Worm (Caenorhabditis elegans) whole organism, L4 larva: ENCODE data around the gene T11B7.1.
A peak's percentile ranks its signal among the peaks of the same experiment; 100 is the strongest.

Experiments used
- F49E8.2 ChIP-seq: sonication (generic microtip); optimal IDR thresholded peaks from 2 replicates; lab custom pipeline; 2016; ENCODE audit warnings: missing compliant biosample characterization, mild to moderate bottlenecking, missing genetic modification characterization, borderline replicate concordance
- T20F7.1 ChIP-seq: fragments of 200-800 bp; sonication (Bioruptor generic); optimal IDR thresholded peaks from 2 replicates; lab custom pipeline; 2018; ENCODE audit warnings: mild to moderate bottlenecking, missing genetic modification characterization, missing compliant biosample characterization
- cey-2 ChIP-seq: sonication (generic microtip); optimal IDR thresholded peaks from 3 replicates; lab custom pipeline; 2017; ENCODE audit warnings: missing genetic modification characterization, mild to moderate bottlenecking, missing compliant biosample characterization, antibody characterized with exemption, borderline replicate concordance; ENCODE audit not compliant: insufficient read depth
- ctbp-1 ChIP-seq: fragments of 200-800 bp; sonication (Bioruptor generic); IDR thresholded peaks from 2 replicates; pipeline ENCODE4 v1.3.6; 2022; ENCODE audit warnings: missing genetic modification reagents, missing genetic modification characterization, missing compliant biosample characterization
- dve-1 ChIP-seq: sonication (generic microtip); optimal IDR thresholded peaks from 2 replicates; lab custom pipeline; 2017; ENCODE audit warnings: antibody characterized with exemption, mild to moderate bottlenecking, missing genetic modification characterization, missing compliant biosample characterization; ENCODE audit not compliant: insufficient read depth
- hif-1 ChIP-seq, 2 experiments: sonication (generic microtip); optimal IDR thresholded peaks; 2 replicates each; lab custom pipeline; 2016 to 2017; ENCODE audit warnings: missing compliant biosample characterization in 2 of 2, missing genetic modification characterization in 2 of 2, missing genetic modification reagents in 2 of 2, missing genotype in 2 of 2, mild to moderate bottlenecking in 1 of 2
- lin-29 ChIP-seq: fragments of 200-800 bp; sonication (Bioruptor generic); IDR thresholded peaks from 2 replicates; pipeline ENCODE4 v1.3.6; 2022; ENCODE audit warnings: missing genetic modification reagents, missing genetic modification characterization, missing compliant biosample characterization
- lin-38 ChIP-seq: fragments of 200-800 bp; sonication (Bioruptor generic); IDR thresholded peaks from 2 replicates; pipeline ENCODE4 v1.3.6; 2022; ENCODE audit warnings: missing genetic modification reagents, missing genetic modification characterization, missing compliant biosample characterization
- madf-5 ChIP-seq, 2 experiments: fragments of 200-800 bp; sonication (Bioruptor generic); IDR thresholded peaks; 2 replicates each; pipeline ENCODE4 v1.3.6; 2022; ENCODE audit warnings: missing compliant biosample characterization in 2 of 2, missing genetic modification characterization in 2 of 2
- mxl-2 ChIP-seq: fragments of 200-800 bp; sonication (Bioruptor generic); conservative IDR thresholded peaks from 2 replicates; pipeline ENCODE4 v1.3.6; 2022; ENCODE audit warnings: missing genetic modification reagents, missing genetic modification characterization, missing compliant biosample characterization
- nhr-10 ChIP-seq: fragments of 150-350 bp; optimal IDR thresholded peaks from 2 replicates; lab custom pipeline; 2014; ENCODE audit warnings: missing biosample characterization, missing genetic modification characterization
- nhr-28 ChIP-seq: fragments of 150-350 bp; optimal IDR thresholded peaks from 2 replicates; lab custom pipeline; 2014; ENCODE audit warnings: missing biosample characterization, missing genetic modification characterization
- nhr-76 ChIP-seq: fragments of 150-350 bp; optimal IDR thresholded peaks from 2 replicates; lab custom pipeline; 2014; ENCODE audit warnings: missing biosample characterization, missing genetic modification characterization
- pha-4 ChIP-seq, 2 experiments: fragments of 150-350 bp in 1 of 2; fragments of 200-800 bp in 1 of 2; sonication (Bioruptor generic) in 1 of 2; IDR thresholded peaks in 1 of 2; optimal IDR thresholded peaks in 1 of 2; 2 replicates each; pipeline versions ENCODE4 v1.3.6 to Lab custom; 2014 to 2022; ENCODE audit warnings: missing genetic modification characterization in 2 of 2, missing genetic modification reagents in 2 of 2, missing biosample characterization in 1 of 2, missing compliant biosample characterization in 1 of 2
- php-3 ChIP-seq: fragments of 200-800 bp; sonication (Bioruptor generic); IDR thresholded peaks from 2 replicates; pipeline ENCODE4 v1.3.6; 2022; ENCODE audit warnings: missing genetic modification reagents, missing genetic modification characterization, missing compliant biosample characterization
- snpc-4 ChIP-seq: fragments of 150-350 bp; optimal IDR thresholded peaks from 2 replicates; lab custom pipeline; 2014; ENCODE audit warnings: missing biosample characterization, missing genetic modification characterization
- spr-1 ChIP-seq: sonication (generic microtip); optimal IDR thresholded peaks from 2 replicates; lab custom pipeline; 2016; ENCODE audit warnings: mild to moderate bottlenecking, missing genetic modification characterization, missing compliant biosample characterization
- spr-3 ChIP-seq: fragments of 200-800 bp; sonication (Bioruptor generic); optimal IDR thresholded peaks from 2 replicates; lab custom pipeline; 2018; ENCODE audit warnings: mild to moderate bottlenecking, missing genetic modification characterization, missing compliant biosample characterization
- ztf-7 ChIP-seq: fragments of 150-350 bp; optimal IDR thresholded peaks from 2 replicates; lab custom pipeline; 2014; ENCODE audit warnings: missing biosample characterization, missing genetic modification characterization

The T11B7.1 gene

DNA sequence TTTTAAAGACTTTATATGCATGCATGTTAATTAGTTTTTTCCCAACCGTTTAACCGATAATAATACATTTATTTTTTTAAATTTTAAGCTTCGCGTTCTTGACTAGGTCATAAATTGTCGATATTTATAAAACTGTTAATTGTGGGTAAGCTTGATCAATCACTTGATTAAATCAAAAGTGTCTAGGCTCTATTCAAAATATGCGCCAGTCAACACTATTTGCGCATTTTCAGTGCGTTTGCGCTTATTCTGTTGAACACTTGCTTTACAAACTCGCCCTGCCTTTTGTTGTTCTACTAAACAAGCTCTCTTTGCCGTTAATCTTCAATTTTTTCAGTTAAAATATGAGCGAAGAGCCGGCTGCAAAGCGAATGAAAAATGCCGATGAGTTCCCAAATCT lies 50.6 kb downstream of the T11B7.1 start, which contains the start of gene spr-2 (continued):
- TF ChIP-seq spr-1 (tag; lab: Kevin White, UChicago) (peak; percentile 33), F49E8.2 (tag; lab: Kevin White, UChicago) (no peak), lin-38 (GFP tag; lab: Robert Waterston, UW) (peak; percentile 75), nhr-10 (tag; lab: Kevin White, UChicago) (no peak), spr-3 (GFP tag; lab: Kevin White, UChicago) (peak; percentile 32), nhr-76 (tag; lab: Kevin White, UChicago) (no peak), pha-4 (GFP tag; IDR thresholded peaks at IDR 0.05; lab: Robert Waterston, UW) (0 out of 2 replicates have a peak, but pooled peaks have one; percentile 35), pha-4 (tag; optimal IDR thresholded peaks at IDR 0.05; lab: Kevin White, UChicago) (peak; percentile 61), hif-1 (tag; optimal IDR thresholded peaks at IDR 0.05; lab: Kevin White, UChicago) (no peak), php-3 (GFP tag; lab: Robert Waterston, UW) (no peak), cey-2 (tag; lab: Kevin White, UChicago) (no peak), ztf-7 (tag; lab: Kevin White, UChicago) (peak; percentile 62), ctbp-1 (GFP tag; lab: Robert Waterston, UW) (no peak), dve-1 (tag; lab: Kevin White, UChicago) (peak; percentile 67), snpc-4 (tag; lab: Kevin White, UChicago) (no peak), mxl-2 (GFP tag; lab: Robert Waterston, UW) (no peak), lin-29 (GFP tag; lab: Robert Waterston, UW) (no peak), madf-5 (GFP tag; IDR thresholded peaks at IDR 0.05; lab: Robert Waterston, UW) (no peak), T20F7.1 (GFP tag; lab: Kevin White, UChicago) (peak; percentile 79), nhr-28 (tag; lab: Kevin White, UChicago) (peak; percentile 38)
